Worm (Caenorhabditis elegans) whole organism, L1 larva: ENCODE data around the gene fbxa-218.

Experiments
- C04F5.9 ChIP-seq: sonication (generic microtip); optimal IDR thresholded peaks from 2 replicates; lab custom pipeline; 2016; ENCODE audit warnings: missing genetic modification characterization, missing compliant biosample characterization
- C16A3.4 ChIP-seq: fragments of 150-350 bp; optimal IDR thresholded peaks from 2 replicates; lab custom pipeline; 2014; ENCODE audit warnings: missing biosample characterization, missing genetic modification characterization
- Y116A8C.19 ChIP-seq: sonication (generic microtip); optimal IDR thresholded peaks from 2 replicates; lab custom pipeline; 2016; ENCODE audit warnings: missing compliant biosample characterization, missing genetic modification characterization, borderline replicate concordance
- aha-1 ChIP-seq: fragments of 150-350 bp; optimal IDR thresholded peaks from 2 replicates; lab custom pipeline; 2014; ENCODE audit warnings: missing biosample characterization, missing genetic modification characterization
- alr-1 ChIP-seq: fragments of 200-800 bp; sonication (Bioruptor generic); optimal IDR thresholded peaks from 2 replicates; lab custom pipeline; 2018; ENCODE audit warnings: borderline replicate concordance, mild to moderate bottlenecking, missing genetic modification characterization, missing compliant biosample characterization
- ama-1 ChIP-seq: fragments of 150-350 bp; optimal IDR thresholded peaks from 2 replicates; lab custom pipeline; 2014
- blmp-1 ChIP-seq: fragments of 150-350 bp; optimal IDR thresholded peaks from 2 replicates; lab custom pipeline; 2014; ENCODE audit warnings: missing biosample characterization, missing genetic modification characterization
- ces-1 ChIP-seq: fragments of 150-350 bp; optimal IDR thresholded peaks from 2 replicates; lab custom pipeline; 2014; ENCODE audit warnings: missing biosample characterization, missing genetic modification reagents, missing genetic modification characterization
- dsc-1 ChIP-seq: sonication (generic microtip); optimal IDR thresholded peaks from 2 replicates; lab custom pipeline; 2016; ENCODE audit warnings: mild to moderate bottlenecking, missing genetic modification characterization, missing compliant biosample characterization
- efl-1 ChIP-seq, 4 experiments: fragments of 150-350 bp; optimal IDR thresholded peaks in 3 of 4; peaks in 1 of 4; 1 replicate in 1 of 4; 2 replicates in 3 of 4; lab custom pipeline; 2014; ENCODE audit warnings: missing biosample characterization in 2 of 4, missing genetic modification characterization in 2 of 4, missing genetic modification reagents in 2 of 4
- egl-13 ChIP-seq: sonication (generic microtip); optimal IDR thresholded peaks from 2 replicates; lab custom pipeline; 2016; ENCODE audit warnings: missing genotype, missing genetic modification reagents, missing genetic modification characterization, missing compliant biosample characterization
- egl-27 ChIP-seq, 2 experiments: fragments of 150-350 bp in 1 of 2; sonication (generic microtip); optimal IDR thresholded peaks; 3 replicates each; lab custom pipeline; 2017 to 2018; ENCODE audit warnings: missing biosample characterization in 2 of 2, missing genetic modification characterization in 2 of 2, missing genetic modification reagents in 2 of 2
- elt-2 ChIP-seq: sonication (generic microtip); optimal IDR thresholded peaks from 2 replicates; lab custom pipeline; 2016; ENCODE audit warnings: missing genetic modification characterization, mild to moderate bottlenecking, inconsistent platforms, missing compliant biosample characterization, missing genetic modification reagents
- ets-5 ChIP-seq: fragments of 200-800 bp; sonication (Bioruptor generic); IDR thresholded peaks from 2 replicates; pipeline ENCODE4 v1.3.6; 2022; ENCODE audit warnings: missing genetic modification characterization, missing compliant biosample characterization
- fkh-4 ChIP-seq: sonication (generic microtip); optimal IDR thresholded peaks from 2 replicates; lab custom pipeline; 2016; ENCODE audit warnings: missing compliant biosample characterization, missing genetic modification characterization, borderline replicate concordance
- fos-1 ChIP-seq: fragments of 150-350 bp; optimal IDR thresholded peaks from 2 replicates; lab custom pipeline; 2014; ENCODE audit warnings: missing biosample characterization, missing genetic modification characterization
- hlh-17 ChIP-seq: fragments of 200-800 bp; sonication (Bioruptor generic); optimal IDR thresholded peaks from 2 replicates; lab custom pipeline; 2018; ENCODE audit warnings: missing genetic modification characterization, mild to moderate bottlenecking, missing compliant biosample characterization, moderate library complexity, borderline replicate concordance
- hlh-4 ChIP-seq: sonication (generic microtip); optimal IDR thresholded peaks from 2 replicates; lab custom pipeline; 2016; ENCODE audit warnings: mild to moderate bottlenecking, missing genetic modification characterization, missing compliant biosample characterization
- irx-1 ChIP-seq: sonication (generic microtip); optimal IDR thresholded peaks from 2 replicates; lab custom pipeline; 2016; ENCODE audit warnings: missing genetic modification characterization, missing compliant biosample characterization
- jun-1 ChIP-seq: fragments of 150-350 bp; optimal IDR thresholded peaks from 2 replicates; lab custom pipeline; 2014; ENCODE audit warnings: missing biosample characterization, missing genetic modification reagents, missing genetic modification characterization
- lin-13 ChIP-seq: fragments of 150-350 bp; optimal IDR thresholded peaks from 2 replicates; lab custom pipeline; 2014; ENCODE audit warnings: missing biosample characterization, missing genetic modification reagents, missing genetic modification characterization
- lin-35 ChIP-seq, 2 experiments: fragments of 150-350 bp; optimal IDR thresholded peaks; 2 replicates each; lab custom pipeline; 2014; ENCODE audit warnings: missing biosample characterization in 2 of 2, missing genetic modification characterization in 2 of 2, missing genetic modification reagents in 2 of 2
- lin-39 ChIP-seq: fragments of 150-350 bp; optimal IDR thresholded peaks from 2 replicates; lab custom pipeline; 2014; ENCODE audit warnings: missing biosample characterization, missing genetic modification reagents, missing genetic modification characterization
- lsy-2 ChIP-seq, 2 experiments: fragments of 150-350 bp; optimal IDR thresholded peaks; 2 replicates each; lab custom pipeline; 2014; ENCODE audit warnings: missing biosample characterization in 2 of 2, missing genetic modification characterization in 2 of 2
- mab-9 ChIP-seq: fragments of 200-800 bp; sonication (Bioruptor generic); IDR thresholded peaks from 2 replicates; pipeline ENCODE4 v1.3.6; 2022; ENCODE audit warnings: missing genetic modification reagents, missing genetic modification characterization, missing compliant biosample characterization
- mdl-1 ChIP-seq, 2 experiments: fragments of 150-350 bp; optimal IDR thresholded peaks; 2 replicates each; lab custom pipeline; 2014 to 2017; ENCODE audit warnings: missing biosample characterization in 2 of 2, missing genetic modification characterization in 2 of 2, inconsistent platforms in 1 of 2
- mef-2 ChIP-seq: fragments of 150-350 bp; optimal IDR thresholded peaks from 2 replicates; lab custom pipeline; 2014; ENCODE audit warnings: missing biosample characterization, missing genetic modification characterization
- nhr-11 ChIP-seq: fragments of 150-350 bp; optimal IDR thresholded peaks from 2 replicates; lab custom pipeline; 2014; ENCODE audit warnings: missing biosample characterization, missing genetic modification characterization
- nhr-20 ChIP-seq: sonication (generic microtip); optimal IDR thresholded peaks from 2 replicates; lab custom pipeline; 2016; ENCODE audit warnings: mild to moderate bottlenecking, missing genetic modification characterization, missing compliant biosample characterization
- nhr-28 ChIP-seq: fragments of 150-350 bp; optimal IDR thresholded peaks from 2 replicates; lab custom pipeline; 2014; ENCODE audit warnings: missing biosample characterization, missing genetic modification characterization
- nhr-47 ChIP-seq: sonication (generic microtip); optimal IDR thresholded peaks from 2 replicates; lab custom pipeline; 2016; ENCODE audit warnings: mild to moderate bottlenecking, missing genetic modification characterization, moderate library complexity, missing compliant biosample characterization
- nhr-71 ChIP-seq: sonication (generic microtip); optimal IDR thresholded peaks from 2 replicates; lab custom pipeline; 2016; ENCODE audit warnings: mild to moderate bottlenecking, missing genetic modification characterization, moderate library complexity, missing compliant biosample characterization
- nhr-85 ChIP-seq: sonication (generic microtip); peaks from one replicate; lab custom pipeline; 2016; ENCODE audit warnings: missing genetic modification characterization, inconsistent platforms, missing compliant biosample characterization
- nhr-90 ChIP-seq: sonication (generic microtip); optimal IDR thresholded peaks from 2 replicates; lab custom pipeline; 2016; ENCODE audit warnings: mild to moderate bottlenecking, missing genetic modification characterization, missing compliant biosample characterization; ENCODE audit not compliant: poor library complexity
- pag-3 ChIP-seq: sonication (generic microtip); optimal IDR thresholded peaks from 2 replicates; lab custom pipeline; 2017; ENCODE audit warnings: missing genetic modification characterization, mild to moderate bottlenecking, missing compliant biosample characterization, antibody characterized with exemption, borderline replicate concordance; ENCODE audit not compliant: insufficient read depth
- pax-3 ChIP-seq: fragments of 200-800 bp; sonication (Bioruptor generic); optimal IDR thresholded peaks from 2 replicates; lab custom pipeline; 2018; ENCODE audit warnings: mild to moderate bottlenecking, missing genetic modification characterization, moderate library complexity, missing compliant biosample characterization
- skn-1 ChIP-seq: fragments of 150-350 bp; optimal IDR thresholded peaks from 2 replicates; lab custom pipeline; 2014; ENCODE audit warnings: missing biosample characterization, missing genetic modification characterization
- snpc-4 ChIP-seq: fragments of 150-350 bp; optimal IDR thresholded peaks from 2 replicates; lab custom pipeline; 2014; ENCODE audit warnings: missing biosample characterization, missing genetic modification characterization
- sox-4 ChIP-seq: sonication (generic microtip); optimal IDR thresholded peaks from 2 replicates; lab custom pipeline; 2016; ENCODE audit warnings: missing genetic modification characterization, missing compliant biosample characterization
- sptf-1 ChIP-seq: fragments of 150-350 bp; optimal IDR thresholded peaks from 2 replicates; lab custom pipeline; 2014; ENCODE audit warnings: missing biosample characterization, missing genetic modification characterization
- sup-37 ChIP-seq: fragments of 200-800 bp; sonication (Bioruptor generic); optimal IDR thresholded peaks from 2 replicates; lab custom pipeline; 2018; ENCODE audit warnings: mild to moderate bottlenecking, missing genetic modification characterization, missing compliant biosample characterization
- tbx-2 ChIP-seq: sonication (generic microtip); optimal IDR thresholded peaks from 2 replicates; lab custom pipeline; 2016; ENCODE audit warnings: missing genetic modification characterization, missing compliant biosample characterization
- tlp-1 ChIP-seq: fragments of 150-350 bp; optimal IDR thresholded peaks from 2 replicates; lab custom pipeline; 2014; ENCODE audit warnings: missing biosample characterization, missing genetic modification characterization
- unc-130 ChIP-seq: fragments of 150-350 bp; optimal IDR thresholded peaks from 2 replicates; lab custom pipeline; 2017; ENCODE audit warnings: missing biosample characterization, missing genetic modification characterization, inconsistent platforms
- unc-62 ChIP-seq: fragments of 150-350 bp; optimal IDR thresholded peaks from 2 replicates; lab custom pipeline; 2014; ENCODE audit warnings: missing biosample characterization, missing genetic modification reagents, missing genetic modification characterization
- unc-86 ChIP-seq: sonication (generic microtip); optimal IDR thresholded peaks from 2 replicates; lab custom pipeline; 2016; ENCODE audit warnings: missing genetic modification characterization, missing compliant biosample characterization
- vab-15 ChIP-seq: sonication (generic microtip); optimal IDR thresholded peaks from 2 replicates; lab custom pipeline; 2017; ENCODE audit warnings: missing genotype, mild to moderate bottlenecking, missing genetic modification characterization, missing compliant biosample characterization
- xbp-1 ChIP-seq: sonication (generic microtip); optimal IDR thresholded peaks from 2 replicates; lab custom pipeline; 2016; ENCODE audit warnings: missing genetic modification characterization, missing compliant biosample characterization
- ztf-11 ChIP-seq, 2 experiments: sonication (generic microtip); optimal IDR thresholded peaks; 2 replicates each; lab custom pipeline; 2016 to 2017; ENCODE audit warnings: missing genetic modification characterization in 2 of 2, missing biosample characterization in 1 of 2, missing compliant biosample characterization in 1 of 2
- ztf-4 ChIP-seq: fragments of 150-350 bp; optimal IDR thresholded peaks from 2 replicates; lab custom pipeline; 2014; ENCODE audit warnings: missing biosample characterization, missing genetic modification characterization

The fbxa-218 gene

ce11 chrIII:12428799-12429351, 7.4 kb upstream of the fbxa-218 start:
- TF ChIP-seq C16A3.4 (tag; lab: Kevin White, UChicago) = no peak
- peak; percentile 67 for TF ChIP-seq alr-1

DNA sequence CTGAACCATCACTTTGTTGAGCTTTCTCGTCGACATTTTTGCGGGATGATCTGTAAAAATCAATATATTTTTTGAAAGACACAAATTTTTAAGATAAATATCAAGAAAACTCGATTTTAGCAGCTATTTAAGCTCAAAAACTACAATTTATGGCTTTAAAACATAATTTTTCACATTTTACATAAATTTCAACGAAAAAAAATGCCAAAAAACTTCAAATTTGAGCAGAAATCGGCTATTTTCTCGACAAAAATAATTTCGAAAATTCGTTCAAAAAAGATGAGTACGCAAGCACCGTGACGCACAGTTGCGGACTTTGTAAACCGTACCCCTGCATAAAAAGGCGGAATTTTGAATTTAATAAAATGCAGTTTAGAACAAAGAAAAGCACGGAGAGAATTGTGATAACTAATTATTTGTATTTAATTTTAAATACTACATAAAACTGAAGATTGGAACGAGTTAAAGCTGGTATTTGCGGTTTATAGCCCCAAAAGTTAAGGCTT, 6.7 kb upstream of the fbxa-218 start, which contains the start of gene snr-6:
Gene snr-6 (minus strand): TSS at position 51 of the 506 bp plus-strand sequence.
- TF ChIP-seq mab-9 (GFP tag; lab: Robert Waterston, UW) (no peak), nhr-11 (tag; lab: Kevin White, UChicago) (no peak), ces-1 (GFP tag; lab: Kevin White, UChicago) (no peak), nhr-28 (tag; lab: Kevin White, UChicago) (no peak), ztf-4 (tag; lab: Kevin White, UChicago) (no peak), nhr-71 (tag; lab: Kevin White, UChicago) (no peak), skn-1 (tag; lab: Kevin White, UChicago) (peak; percentile 90), snpc-4 (peak; percentile 19), hlh-17 (GFP tag; lab: Kevin White, UChicago) (no peak), nhr-90 (tag; lab: Kevin White, UChicago) (peak; percentile 28), Y116A8C.19 (tag; lab: Kevin White, UChicago) (no peak), pag-3 (tag; lab: Kevin White, UChicago) (no peak), aha-1 (tag; lab: Kevin White, UChicago) (peak; percentile 2), ama-1 (lab: Kevin White, UChicago) (no peak), tlp-1 (no peak), efl-1 (optimal IDR thresholded peaks at IDR 0.05; lab: Kevin White, UChicago) (peak; percentile 62 to 97), efl-1 (GFP tag; optimal IDR thresholded peaks at IDR 0.05 in 1 of 2; lab: Kevin White, UChicago) (peak; percentile 98 to 99), lin-13 (GFP tag; lab: Kevin White, UChicago) (peak; percentile 69), sptf-1 (no peak), blmp-1 (tag; lab: Kevin White, UChicago) (peak; percentile 62), mef-2 (tag; lab: Kevin White, UChicago) (no peak), sup-37 (GFP tag; lab: Kevin White, UChicago) (no peak), tbx-2 (peak; percentile 71), fos-1 (tag; lab: Kevin White, UChicago) (peak; percentile 81), pax-3 (tag; lab: Kevin White, UChicago) (peak; percentile 22), fkh-4 (tag; lab: Kevin White, UChicago) (no peak), egl-27 (tag; optimal IDR thresholded peaks at IDR 0.05; lab: Kevin White, UChicago) (no peak), elt-2 (tag; lab: Kevin White, UChicago) (no peak), unc-86 (peak; percentile 59), hlh-4 (tag; lab: Kevin White, UChicago) (no peak), egl-13 (tag; lab: Kevin White, UChicago) (peak; percentile 38), xbp-1 (tag; lab: Kevin White, UChicago) (peak; percentile 73), mdl-1 (tag; optimal IDR thresholded peaks at IDR 0.05; lab: Kevin White, UChicago) (peak in 1 of 2 experiments; percentile 67), vab-15 (tag; lab: Kevin White, UChicago) (no peak), lin-35 (GFP tag; optimal IDR thresholded peaks at IDR 0.05; lab: Kevin White, UChicago) (peak; percentile 99), nhr-85 (tag; lab: Kevin White, UChicago) (peak; percentile 33), ets-5 (GFP tag; lab: Robert Waterston, UW) (no peak), unc-62 (GFP tag; lab: Kevin White, UChicago) (no peak), dsc-1 (tag; lab: Kevin White, UChicago) (peak; percentile 54), lin-39 (tag; lab: Kevin White, UChicago) (no peak), unc-130 (tag; lab: Kevin White, UChicago) (peak; percentile 85), nhr-20 (tag; lab: Kevin White, UChicago) (peak; percentile 66), ztf-11 (tag; optimal IDR thresholded peaks at IDR 0.05; lab: Kevin White, UChicago) (peak in 1 of 2 experiments; percentile 22), irx-1 (tag; lab: Kevin White, UChicago) (peak; percentile 54), sox-4 (tag; lab: Kevin White, UChicago) (peak; percentile 6), C04F5.9 (peak; percentile 41), nhr-47 (tag; lab: Kevin White, UChicago) (peak; percentile 83), jun-1 (tag; lab: Kevin White, UChicago) (peak; percentile 41), lsy-2 (tag; optimal IDR thresholded peaks at IDR 0.05; lab: Kevin White, UChicago) (peak; percentile 98 to 100)
